Fruit fly (Drosophila melanogaster): ENCODE data around the gene CG15535.
A peak's percentile ranks its signal among the peaks of the same experiment; 100 is the strongest.

CG15535 gene

dm6 chr3R:30427805-30428359 is 4.2 kb upstream of the CG15535 start, which contains the start of gene CG2218 (continued):
- TF ChIP-seq prd (optimal IDR thresholded peaks at IDR 0.05) (no peak), prd (GFP tag; IDR thresholded peaks at IDR 0.05) (no peak), cato (GFP tag; optimal IDR thresholded peaks at IDR 0.05; ENCODE audit: borderline replicate concordance) (no peak), dmrt11E (tag; optimal IDR thresholded peaks at IDR 0.05) (no peak), dimm (GFP tag; IDR thresholded peaks at IDR 0.05) (no peak), peb (GFP tag; IDR thresholded peaks at IDR 0.05) (no peak), sens-2 (GFP tag; IDR thresholded peaks at IDR 0.05) (no peak), slp2 (GFP tag; optimal IDR thresholded peaks at IDR 0.05) (no peak), az2 (GFP tag; optimal IDR thresholded peaks at IDR 0.05) (no peak), Pdp1 (GFP tag; optimal IDR thresholded peaks at IDR 0.05) (peak in 1 of 2 experiments; percentile 57), tll (GFP tag; optimal IDR thresholded peaks at IDR 0.05) (no peak), Myb (GFP tag; optimal IDR thresholded peaks at IDR 0.05) (peak; percentile 65), CG15514 (GFP tag; optimal IDR thresholded peaks at IDR 0.05) (peak; percentile 70), scrt (GFP tag; optimal IDR thresholded peaks at IDR 0.05) (no peak), aop (GFP tag; IDR thresholded peaks at IDR 0.05) (no peak), CG10267 (tag; optimal IDR thresholded peaks at IDR 0.05) (peak; percentile 47), ftz-f1 (GFP tag; optimal IDR thresholded peaks at IDR 0.05) (peak; percentile 36), Dll (GFP tag; IDR thresholded peaks at IDR 0.05; ENCODE audit: partially characterized antibody) (peak; percentile 53; the same call in 2 of the 4 replicates), Sry-β (GFP tag; optimal IDR thresholded peaks at IDR 0.05) (no peak), CG43689 (GFP tag; IDR thresholded peaks at IDR 0.05) (no peak), knrl (GFP tag; IDR thresholded peaks at IDR 0.05; ENCODE audit: partially characterized antibody) (peak; percentile 45; the same call in 2 of the 3 replicates), sd (tag; optimal IDR thresholded peaks at IDR 0.05) (peak; percentile 25), ttk (GFP tag; IDR thresholded peaks at IDR 0.05) (no peak), CG10654 (GFP tag; optimal IDR thresholded peaks at IDR 0.05) (no peak), her (GFP tag; optimal IDR thresholded peaks at IDR 0.05) (peak; percentile 11), D (optimal IDR thresholded peaks at IDR 0.05) (peak; percentile 10), D (GFP tag; optimal IDR thresholded peaks at IDR 0.05) (no peak), hkb (optimal IDR thresholded peaks at IDR 0.05) (no peak), hkb (GFP tag; IDR thresholded peaks at IDR 0.05) (peak; percentile 33; the same call in 1 of the 2 replicates), CG7271 (tag; optimal IDR thresholded peaks at IDR 0.05) (no peak), Dp (GFP tag; optimal IDR thresholded peaks at IDR 0.05) (peak; percentile 98), tup (GFP tag; optimal IDR thresholded peaks at IDR 0.05) (no peak), grau (tag; optimal IDR thresholded peaks at IDR 0.05) (no peak), Hmr (GFP tag; optimal IDR thresholded peaks at IDR 0.05) (no peak), CG17186 (GFP tag; optimal IDR thresholded peaks at IDR 0.05) (peak; percentile 64), Ssrp (tag; optimal IDR thresholded peaks at IDR 0.05) (no peak), Mes4 (GFP tag; optimal IDR thresholded peaks at IDR 0.05) (no peak), Hr3 (GFP tag; optimal IDR thresholded peaks at IDR 0.05) (no peak), grn (GFP tag; optimal IDR thresholded peaks at IDR 0.05) (no peak), HHEX (GFP tag; optimal IDR thresholded peaks at IDR 0.05) (no peak), CG18262 (tag; optimal IDR thresholded peaks at IDR 0.05) (no peak), Scr (GFP tag; IDR thresholded peaks at IDR 0.05; ENCODE audit: partially characterized antibody) (peak; percentile 50; the same call in 1 of the 2 replicates), CG8478 (optimal IDR thresholded peaks at IDR 0.05) (no peak), CG42726 (GFP tag; IDR thresholded peaks at IDR 0.05; ENCODE audit: partially characterized antibody) (peak; percentile 57; the same call in 1 of the 2 replicates), jigr1 (GFP tag; IDR thresholded peaks at IDR 0.05) (no peak), CG30431 (GFP tag; optimal IDR thresholded peaks at IDR 0.05) (no peak), Neu2 (GFP tag; optimal IDR thresholded peaks at IDR 0.05; ENCODE audit: borderline replicate concordance) (no peak), CG10431 (GFP tag; optimal IDR thresholded peaks at IDR 0.05) (no peak), CG15073 (GFP tag; optimal IDR thresholded peaks at IDR 0.05) (no peak), row (GFP tag; IDR thresholded peaks at IDR 0.05) (no peak)

All from whole organism, embryonic.